Worm (Caenorhabditis elegans) whole organism, early embryonic: Measurements from ENCODE around the gene Y116F11A.6.
A peak's percentile ranks its signal among the peaks of the same experiment; 100 is the strongest.

Experiments
- B0310.2 ChIP-seq: sonication (generic microtip); optimal IDR thresholded peaks from 2 replicates; lab custom pipeline; 2016; ENCODE audit warnings: mild to moderate bottlenecking, missing genetic modification characterization, missing compliant biosample characterization
- F13C5.2 ChIP-seq: sonication (generic microtip); optimal IDR thresholded peaks from 2 replicates; lab custom pipeline; 2017; ENCODE audit warnings: mild to moderate bottlenecking, missing genetic modification characterization, inconsistent platforms, missing compliant biosample characterization
- aly-1 ChIP-seq: sonication (generic microtip); optimal IDR thresholded peaks from 2 replicates; lab custom pipeline; 2016; ENCODE audit warnings: missing genetic modification characterization, missing compliant biosample characterization
- ama-1 ChIP-seq: fragments of 150-350 bp; optimal IDR thresholded peaks from 2 replicates; lab custom pipeline; 2014
- ceh-13 ChIP-seq: fragments of 200-800 bp; sonication (Bioruptor generic); optimal IDR thresholded peaks from 2 replicates; lab custom pipeline; 2018; ENCODE audit warnings: mild to moderate bottlenecking, missing genetic modification characterization, missing compliant biosample characterization
- ceh-36 ChIP-seq: sonication (generic microtip); optimal IDR thresholded peaks from 2 replicates; lab custom pipeline; 2016; ENCODE audit warnings: missing genetic modification characterization, inconsistent platforms, missing compliant biosample characterization
- ets-7 ChIP-seq: sonication (generic microtip); optimal IDR thresholded peaks from 2 replicates; lab custom pipeline; 2016; ENCODE audit warnings: missing genotype, missing genetic modification characterization, missing compliant biosample characterization
- flt-1 ChIP-seq: fragments of 200-800 bp; sonication (Bioruptor generic); IDR thresholded peaks from 2 replicates; pipeline ENCODE4 v1.3.6; 2022; ENCODE audit warnings: missing genetic modification characterization, missing compliant biosample characterization
- hmbx-1 ChIP-seq: sonication (generic microtip); optimal IDR thresholded peaks from 2 replicates; lab custom pipeline; 2016; ENCODE audit warnings: mild to moderate bottlenecking, missing genetic modification characterization, missing compliant biosample characterization
- hmg-4 ChIP-seq: fragments of 200-800 bp; sonication (Bioruptor generic); optimal IDR thresholded peaks from 2 replicates; lab custom pipeline; 2018; ENCODE audit warnings: mild to moderate bottlenecking, missing genetic modification characterization, missing compliant biosample characterization
- hnd-1 ChIP-seq: sonication (generic microtip); optimal IDR thresholded peaks from 2 replicates; lab custom pipeline; 2016; ENCODE audit warnings: missing genetic modification characterization, missing compliant biosample characterization
- pes-1 ChIP-seq: fragments of 200-800 bp; sonication (Bioruptor generic); IDR thresholded peaks from 2 replicates; pipeline ENCODE4 v1.3.6; 2022; ENCODE audit warnings: missing genetic modification reagents, missing genetic modification characterization, missing compliant biosample characterization
- scrt-1 ChIP-seq: fragments of 200-800 bp; sonication (Bioruptor generic); IDR thresholded peaks from 2 replicates; pipeline ENCODE4 v1.3.6; 2022; ENCODE audit warnings: missing genetic modification characterization, missing compliant biosample characterization
- sea-1 ChIP-seq: fragments of 200-800 bp; sonication (Bioruptor generic); conservative IDR thresholded peaks from 2 replicates; pipeline ENCODE4 v1.3.6; 2022; ENCODE audit warnings: missing genetic modification characterization, missing compliant biosample characterization
- tbx-11 ChIP-seq: fragments of 200-800 bp; sonication (Bioruptor generic); IDR thresholded peaks from 2 replicates; pipeline ENCODE4 v1.3.6; 2022; ENCODE audit warnings: missing genetic modification characterization, missing compliant biosample characterization
- tbx-37 ChIP-seq: fragments of 200-800 bp; sonication (Bioruptor generic); conservative IDR thresholded peaks from 2 replicates; pipeline ENCODE4 v1.3.6; 2022; ENCODE audit warnings: missing genetic modification reagents, missing genetic modification characterization, missing compliant biosample characterization
- tra-4 ChIP-seq: sonication (generic microtip); optimal IDR thresholded peaks from 2 replicates; lab custom pipeline; 2017; ENCODE audit warnings: missing genetic modification characterization, missing compliant biosample characterization

Gene Y116F11A.6

DNA sequence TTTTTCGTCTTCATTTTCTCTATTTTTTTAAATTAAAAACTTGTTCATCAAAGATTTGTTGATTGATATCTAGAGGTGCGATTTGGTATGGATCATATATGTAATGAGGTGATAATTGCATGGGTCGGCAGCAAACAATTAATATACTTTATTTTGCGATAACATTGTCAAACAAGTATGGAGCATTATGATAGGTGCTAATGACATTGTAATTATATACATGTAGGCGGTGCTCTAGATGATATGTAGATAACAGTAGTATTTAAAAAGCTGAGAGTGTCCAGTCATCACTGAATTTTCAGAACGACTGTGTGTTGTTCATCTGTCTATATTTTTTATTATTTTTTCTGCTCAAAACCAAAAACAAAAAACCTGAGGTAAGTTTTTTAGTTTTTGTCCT is 10.9 kb downstream of the Y116F11A.6 start, which contains the start of gene Y116F11A.1:
Gene Y116F11A.1 (plus strand): TSS at position 301 of the 400 bp plus-strand sequence.
- TF ChIP-seq ama-1 (lab: Kevin White, UChicago) (no peak), hmbx-1 (no peak)

DNA sequence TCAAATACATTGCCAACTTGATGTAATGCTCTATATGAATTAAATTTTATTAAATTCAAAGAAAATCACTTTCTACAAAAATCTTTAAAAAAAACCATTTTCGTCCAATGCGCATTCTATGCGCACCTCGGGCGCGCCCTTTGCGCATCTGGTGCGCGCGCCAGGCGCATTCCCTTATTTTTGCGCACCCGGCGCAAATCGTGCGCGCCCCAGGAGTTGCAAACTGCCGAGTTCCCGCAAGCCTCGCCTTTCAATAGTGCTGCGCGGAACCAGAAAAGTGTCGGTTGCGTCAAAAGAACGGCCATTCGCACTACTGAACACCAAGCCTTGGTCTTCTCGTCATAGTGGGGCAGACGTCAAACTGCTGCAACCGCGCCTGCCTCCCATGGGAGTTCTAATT is 14.4 kb downstream of the Y116F11A.6 start:
- peak; percentile 54; the same call in 1 of the 2 replicates for TF ChIP-seq pes-1
- no peak for TF ChIP-seq tra-4 (tag; lab: Kevin White, UChicago)
- TF ChIP-seq ama-1 (lab: Kevin White, UChicago): no peak
- TF ChIP-seq ceh-13: no peak
- TF ChIP-seq hmg-4 (GFP tag; lab: Kevin White, UChicago): no peak
- TF ChIP-seq hnd-1: no peak

DNA sequence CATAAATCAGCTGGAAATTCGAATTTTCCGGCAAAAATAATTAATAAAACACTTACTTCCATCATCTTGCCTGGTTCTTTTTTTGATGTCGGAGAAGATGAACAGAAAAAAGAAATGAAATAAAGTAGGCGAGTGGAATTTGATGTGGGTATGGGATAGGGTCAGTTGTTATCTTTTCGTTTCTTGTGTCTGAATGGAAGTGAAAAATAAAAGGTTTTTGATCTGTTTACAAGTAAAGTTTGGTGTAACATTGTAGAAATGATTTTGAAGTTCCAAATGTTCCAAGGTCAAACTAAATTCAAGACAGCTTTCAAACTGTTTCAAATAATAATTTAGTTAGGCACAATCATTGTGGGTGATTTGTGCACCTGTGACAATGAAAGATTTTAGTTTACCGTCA is 18.1 kb downstream of the Y116F11A.6 start, which contains the start of gene W04E12.7:
Gene W04E12.7 (minus strand): TSS at position 101 of the 400 bp plus-strand sequence.
- no peak for TF ChIP-seq F13C5.2 (tag; lab: Kevin White, UChicago)
- TF ChIP-seq hmbx-1: no peak
- TF ChIP-seq flt-1 (GFP tag; lab: Robert Waterston, UW): no peak
- no peak for TF ChIP-seq hmg-4 (GFP tag; lab: Kevin White, UChicago)
- TF ChIP-seq ets-7 (tag; lab: Kevin White, UChicago): no peak
- no peak for TF ChIP-seq ceh-13

DNA sequence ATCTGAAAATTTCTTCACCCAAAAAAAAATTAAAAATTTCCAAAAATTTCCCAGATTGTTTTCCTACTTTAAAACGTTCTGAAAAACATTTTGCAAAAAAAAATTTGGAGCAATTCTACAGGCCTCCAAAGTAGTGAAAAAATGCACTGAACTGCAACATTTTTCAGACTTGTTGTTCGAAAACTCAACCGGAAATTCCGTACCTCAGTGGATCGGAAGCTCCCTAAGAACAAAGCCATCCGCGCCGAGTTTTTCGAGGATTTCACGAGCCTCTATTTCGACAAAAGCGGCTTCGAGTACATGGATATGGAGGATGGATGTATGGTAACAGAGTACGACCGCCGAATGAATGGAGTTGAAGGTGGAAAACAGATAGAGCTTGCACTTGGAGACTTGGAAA is 18.8 kb downstream of the Y116F11A.6 start, which contains the start of gene fbxa-131:
Gene fbxa-131 (plus strand): TSS at position 301 of the 400 bp plus-strand sequence.
- TF ChIP-seq scrt-1 (GFP tag; lab: Robert Waterston, UW): no peak
- TF ChIP-seq ama-1 (lab: Kevin White, UChicago): no peak
- no peak for TF ChIP-seq tra-4 (tag; lab: Kevin White, UChicago)
- TF ChIP-seq flt-1 (GFP tag; lab: Robert Waterston, UW): no peak
- TF ChIP-seq ceh-13: no peak
- TF ChIP-seq F13C5.2 (tag; lab: Kevin White, UChicago): no peak
- no peak for TF ChIP-seq hnd-1
- TF ChIP-seq hmbx-1: no peak
- TF ChIP-seq ceh-36: no peak
- TF ChIP-seq tbx-11 (GFP tag; lab: Robert Waterston, UW): no peak
- TF ChIP-seq hmg-4 (GFP tag; lab: Kevin White, UChicago): no peak
- TF ChIP-seq ets-7 (tag; lab: Kevin White, UChicago): no peak
- no peak for TF ChIP-seq aly-1 (tag; lab: Kevin White, UChicago)
- no peak for TF ChIP-seq pes-1

DNA sequence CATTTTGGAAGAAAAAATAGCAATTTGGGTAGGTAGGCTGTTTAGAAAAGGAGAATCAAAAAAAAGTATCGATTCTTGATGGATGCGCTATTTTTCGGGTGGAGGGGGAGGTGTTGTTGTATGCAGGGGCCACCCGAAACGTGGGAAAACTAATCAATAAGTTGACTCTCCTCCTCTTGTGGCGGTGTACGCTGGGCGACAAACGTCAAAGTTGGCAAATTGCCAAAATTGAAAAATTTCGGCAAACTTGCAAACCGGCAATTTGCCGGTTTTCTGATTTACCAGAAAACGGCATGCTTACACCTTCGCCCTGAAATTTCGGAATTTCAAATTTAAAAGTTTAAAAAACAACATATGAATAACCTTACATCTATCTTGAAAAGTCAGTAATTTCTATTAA is 21.7 kb downstream of the Y116F11A.6 start, which contains the start of gene W04E12.2:
Gene W04E12.2 (minus strand): TSS at position 101 of the 400 bp plus-strand sequence.
- TF ChIP-seq tbx-11 (GFP tag; lab: Robert Waterston, UW) (no peak), scrt-1 (GFP tag; lab: Robert Waterston, UW) (no peak), sea-1 (GFP tag; lab: Robert Waterston, UW) (no peak), tra-4 (tag; lab: Kevin White, UChicago) (no peak), F13C5.2 (tag; lab: Kevin White, UChicago) (no peak), flt-1 (GFP tag; lab: Robert Waterston, UW) (no peak), hmg-4 (GFP tag; lab: Kevin White, UChicago) (no peak), B0310.2 (no peak), ceh-36 (no peak), ets-7 (tag; lab: Kevin White, UChicago) (no peak), pes-1 (no peak)

DNA sequence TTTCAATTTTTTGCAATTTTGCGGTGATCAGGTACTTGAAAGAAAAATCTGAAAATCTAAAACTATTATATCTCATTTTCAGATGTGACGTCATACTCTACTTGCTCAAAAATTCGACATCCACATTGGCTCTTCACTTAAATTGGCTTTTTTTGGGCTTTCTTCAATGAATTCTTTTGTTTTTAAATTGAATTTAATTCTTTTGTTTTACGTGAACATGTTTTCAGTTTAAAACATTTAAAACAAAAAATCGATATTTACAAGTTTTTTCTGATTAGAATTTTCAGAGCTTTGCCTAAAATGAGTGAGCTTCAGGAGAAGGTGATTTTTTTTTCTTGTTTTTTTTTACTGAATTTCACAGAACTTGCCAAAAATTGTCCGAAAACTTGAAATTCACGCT is 22.3 kb downstream of the Y116F11A.6 start, which contains the start of gene W04E12.3:
Gene W04E12.3 (plus strand): TSS at position 301 of the 400 bp plus-strand sequence.
- TF ChIP-seq tbx-37 (GFP tag; lab: Robert Waterston, UW): no peak
- TF ChIP-seq aly-1 (tag; lab: Kevin White, UChicago): no peak
- no peak for TF ChIP-seq flt-1 (GFP tag; lab: Robert Waterston, UW)

DNA sequence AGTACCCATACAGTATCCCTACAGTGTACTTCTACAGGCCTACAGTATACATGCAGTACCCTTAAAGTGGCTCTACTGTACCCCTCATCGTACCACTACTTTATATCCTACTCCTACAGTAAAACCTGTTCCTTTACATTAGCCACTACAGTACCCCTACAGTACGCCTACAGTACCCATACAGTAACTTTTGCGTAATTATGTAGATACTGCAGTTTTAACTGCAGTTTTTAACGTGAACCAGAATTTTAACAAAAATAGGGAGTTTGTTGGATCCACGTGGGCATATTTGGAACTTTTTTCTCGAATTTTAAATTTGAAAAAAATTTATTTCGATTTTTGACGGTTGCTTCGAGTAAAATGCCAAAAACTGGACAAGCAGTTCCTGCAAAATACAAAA is 24.0 kb downstream of the Y116F11A.6 start, which contains the start of gene W04E12.4:
Gene W04E12.4 (plus strand): TSS at position 301 of the 400 bp plus-strand sequence.
- TF ChIP-seq hnd-1 (no peak), sea-1 (GFP tag; lab: Robert Waterston, UW) (no peak), hmg-4 (GFP tag; lab: Kevin White, UChicago) (no peak), tbx-11 (GFP tag; lab: Robert Waterston, UW) (no peak), tra-4 (tag; lab: Kevin White, UChicago) (no peak), F13C5.2 (tag; lab: Kevin White, UChicago) (no peak)

DNA sequence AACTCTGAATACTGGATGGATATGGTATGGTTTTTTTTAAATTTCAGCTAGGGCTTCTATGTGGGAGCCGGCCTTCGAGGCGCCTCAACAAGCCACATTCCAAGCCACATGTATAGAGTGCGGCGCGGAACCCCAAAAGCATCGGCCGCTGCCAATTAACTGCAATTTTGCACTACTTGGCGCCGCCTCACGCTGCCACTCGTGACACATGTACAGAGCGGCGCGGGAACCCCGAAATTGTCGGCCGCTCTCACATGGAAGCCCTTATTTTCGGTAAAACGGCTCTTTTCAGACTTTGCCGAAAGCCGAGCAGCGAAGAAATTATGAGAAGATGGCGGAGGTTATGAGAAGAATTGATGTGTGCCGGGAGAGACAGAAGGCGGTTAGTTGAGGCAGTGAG is 24.4 kb downstream of the Y116F11A.6 start:
- TF ChIP-seq ama-1 (lab: Kevin White, UChicago): no peak
- TF ChIP-seq sea-1 (GFP tag; lab: Robert Waterston, UW): 0 out of 2 replicates have a peak, but pooled peaks have one; percentile 32

DNA sequence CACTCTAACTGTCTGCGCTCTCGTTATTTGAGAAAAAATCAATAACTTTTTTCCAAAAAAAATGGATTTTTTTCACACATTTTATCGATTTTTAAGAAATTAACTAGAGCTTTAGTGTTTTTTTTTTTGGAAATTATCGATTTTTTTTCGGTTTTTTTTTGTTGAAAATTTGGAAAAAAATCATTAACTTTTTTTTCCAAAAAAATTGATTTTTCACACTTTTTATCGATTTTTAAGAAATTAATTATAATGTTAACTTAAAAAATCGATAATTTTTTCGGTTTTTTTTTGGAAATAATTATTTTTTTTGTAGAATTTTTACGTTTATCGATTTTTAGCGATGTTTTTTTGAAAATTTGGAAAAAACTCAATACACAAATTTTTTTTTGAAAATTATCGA is 24.9 kb downstream of the Y116F11A.6 start:
- no peak for TF ChIP-seq hmg-4 (GFP tag; lab: Kevin White, UChicago)
- TF ChIP-seq tbx-11 (GFP tag; lab: Robert Waterston, UW): no peak
